Fruit fly (Drosophila melanogaster): Measurements from ENCODE around the gene CG11262.

The CG11262 gene

DNA sequence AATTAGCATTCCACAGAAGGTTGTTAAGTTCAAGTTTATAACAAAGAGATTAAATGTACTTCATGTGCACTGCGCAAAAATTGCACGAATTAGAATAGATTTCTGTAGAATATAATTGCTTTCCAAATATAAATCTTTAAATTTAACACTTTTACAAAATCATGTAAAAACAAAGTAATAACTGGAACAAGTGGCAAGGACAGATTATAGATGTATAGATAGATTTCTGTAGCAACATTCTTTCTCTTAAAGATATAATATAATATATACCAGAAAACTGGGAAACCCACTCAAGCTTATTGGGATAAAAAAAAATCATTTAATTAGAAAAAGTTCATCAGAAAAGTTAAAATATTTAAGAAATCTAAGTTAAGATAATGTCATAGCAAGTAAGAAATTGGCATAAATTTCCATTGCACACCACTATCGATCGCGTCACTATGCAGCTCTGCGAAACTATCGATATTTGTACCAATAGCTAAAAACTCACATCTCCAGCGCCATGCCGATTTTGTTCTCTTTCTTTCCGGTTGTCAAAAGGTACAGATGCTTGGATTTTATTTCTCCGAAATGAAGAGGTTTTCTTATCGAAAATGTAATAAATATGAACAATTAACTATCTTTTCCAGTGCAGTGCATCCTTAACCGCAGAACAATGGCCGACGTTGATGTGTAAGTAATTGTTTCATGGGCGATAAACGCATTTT is 28.1 kb downstream of the CG11262 start, which contains the start of gene RpS12 (continued):
- peak; percentile 71 for TF ChIP-seq Vsx1 (GFP tag; optimal IDR thresholded peaks at IDR 0.05)
- peak; percentile 33 for TF ChIP-seq CG6654 (GFP tag; optimal IDR thresholded peaks at IDR 0.05)
- TF ChIP-seq CG11696 (GFP tag; IDR thresholded peaks at IDR 0.05), result no peak
- peak; percentile 72 for TF ChIP-seq CG7786 (GFP tag; optimal IDR thresholded peaks at IDR 0.05)
- peak; percentile 90 for TF ChIP-seq Opbp (GFP tag; IDR thresholded peaks at IDR 0.05; ENCODE audit: partially characterized antibody)
- peak; percentile 68 for TF ChIP-seq CG17359 (tag; optimal IDR thresholded peaks at IDR 0.05)
- TF ChIP-seq fd3F (GFP tag; optimal IDR thresholded peaks at IDR 0.05), result peak; percentile 64
- peak; percentile 77; the same call in 1 of the 2 replicates for TF ChIP-seq NFAT (GFP tag; IDR thresholded peaks at IDR 0.05)
- TF ChIP-seq CG3847 (GFP tag; IDR thresholded peaks at IDR 0.05), result peak; percentile 76
- TF ChIP-seq Hr51 (GFP tag; optimal IDR thresholded peaks at IDR 0.05), result peak; percentile 56 to 74
- TF ChIP-seq wor (GFP tag; IDR thresholded peaks at IDR 0.05), result peak; percentile 37
- peak; percentile 80 for TF ChIP-seq CG34422 (GFP tag; IDR thresholded peaks at IDR 0.05)
- TF ChIP-seq nerfin-2 (GFP tag; IDR thresholded peaks at IDR 0.05; ENCODE audit: partially characterized antibody), result 0 out of 2 replicates have a peak, but pooled peaks have one; percentile 51
- peak; percentile 76; the same call in 2 of the 3 replicates for TF ChIP-seq ken (GFP tag; IDR thresholded peaks at IDR 0.05)
- TF ChIP-seq CoRest (tag; optimal IDR thresholded peaks at IDR 0.05), result peak; percentile 71
- TF ChIP-seq br (optimal IDR thresholded peaks at IDR 0.05), result no peak
- TF ChIP-seq prd (optimal IDR thresholded peaks at IDR 0.05), result no peak
- peak; percentile 48; the same call in 2 of the 3 replicates for TF ChIP-seq prd (GFP tag; IDR thresholded peaks at IDR 0.05)
- peak in 1 of 2 experiments; percentile 48 for TF ChIP-seq Eip74EF (GFP tag; optimal IDR thresholded peaks at IDR 0.05)
- TF ChIP-seq emc (GFP tag; optimal IDR thresholded peaks at IDR 0.05), result peak; percentile 76
- TF ChIP-seq D (optimal IDR thresholded peaks at IDR 0.05), result no peak
- peak; percentile 54 for TF ChIP-seq D (GFP tag; optimal IDR thresholded peaks at IDR 0.05)
- no peak for TF ChIP-seq dimm (GFP tag; IDR thresholded peaks at IDR 0.05)
- TF ChIP-seq fru (optimal IDR thresholded peaks at IDR 0.05), result no peak
- TF ChIP-seq CG15011 (GFP tag; optimal IDR thresholded peaks at IDR 0.05), result peak; percentile 56
- TF ChIP-seq HmgD (GFP tag; optimal IDR thresholded peaks at IDR 0.05), result peak; percentile 69
- TF ChIP-seq Scr (GFP tag; IDR thresholded peaks at IDR 0.05; ENCODE audit: partially characterized antibody), result peak; percentile 78
- TF ChIP-seq CG11085 (GFP tag; IDR thresholded peaks at IDR 0.05), result peak; percentile 71; the same call in 1 of the 2 replicates
- TF ChIP-seq crc (GFP tag; optimal IDR thresholded peaks at IDR 0.05), result peak; percentile 66
- peak; percentile 68 for TF ChIP-seq ems (GFP tag; optimal IDR thresholded peaks at IDR 0.05)
- peak; percentile 71 for TF ChIP-seq slp2 (GFP tag; optimal IDR thresholded peaks at IDR 0.05)
- TF ChIP-seq CG30020 (tag; optimal IDR thresholded peaks at IDR 0.05), result peak; percentile 81
- peak; percentile 47 for TF ChIP-seq CG9437 (GFP tag; optimal IDR thresholded peaks at IDR 0.05)
- peak; percentile 82 for TF ChIP-seq CG17186 (GFP tag; optimal IDR thresholded peaks at IDR 0.05)
- TF ChIP-seq Dref (GFP tag; IDR thresholded peaks at IDR 0.05), result peak; percentile 92
- TF ChIP-seq B-H1 (GFP tag; IDR thresholded peaks at IDR 0.05), result no peak; the same call in 2 of the 3 replicates
- peak; percentile 45 for TF ChIP-seq Myb (GFP tag; optimal IDR thresholded peaks at IDR 0.05)
- TF ChIP-seq Atf6 (GFP tag; IDR thresholded peaks at IDR 0.05), result peak; percentile 73
- TF ChIP-seq corto (GFP tag; optimal IDR thresholded peaks at IDR 0.05), result no peak
- TF ChIP-seq crol (GFP tag; IDR thresholded peaks at IDR 0.05), result no peak
- peak; percentile 73 for TF ChIP-seq pho (GFP tag; optimal IDR thresholded peaks at IDR 0.05)
- TF ChIP-seq CG5180 (GFP tag; optimal IDR thresholded peaks at IDR 0.05), result peak; percentile 37
- peak; percentile 92 for TF ChIP-seq chm (GFP tag; IDR thresholded peaks at IDR 0.05)
- TF ChIP-seq CG1233 (GFP tag; optimal IDR thresholded peaks at IDR 0.05), result peak; percentile 77
- peak; percentile 28 for TF ChIP-seq CG10147 (GFP tag; optimal IDR thresholded peaks at IDR 0.05)
- peak; percentile 56 for TF ChIP-seq nmo (GFP tag; optimal IDR thresholded peaks at IDR 0.05)
- peak; percentile 1 for TF ChIP-seq CG10565 (GFP tag; optimal IDR thresholded peaks at IDR 0.05)
- peak; percentile 58 for TF ChIP-seq tap (tag; optimal IDR thresholded peaks at IDR 0.05)
- peak; percentile 62; the same call in 2 of the 3 replicates for TF ChIP-seq so (GFP tag; IDR thresholded peaks at IDR 0.05)
- peak; percentile 43 to 54 for TF ChIP-seq bsh (GFP tag; optimal IDR thresholded peaks at IDR 0.05)

All from whole organism, embryonic.